Fruit fly (Drosophila melanogaster) whole organism, adult: ENCODE results near the gene CG34382.

Experiments used
- CG11617 ChIP-seq: fragments of 200-800 bp; sonication (Bioruptor generic); optimal IDR thresholded peaks from 2 replicates; lab custom pipeline; 2017; ENCODE audit warnings: mild to moderate bottlenecking, missing biosample characterization, missing genetic modification reagents, missing genetic modification characterization
- CG12768 ChIP-seq: fragments of 200-800 bp; sonication (Bioruptor generic); optimal IDR thresholded peaks from 2 replicates; lab custom pipeline; 2017; ENCODE audit warnings: missing biosample characterization, missing genetic modification characterization, mild to moderate bottlenecking, moderate library complexity, missing genetic modification reagents
- CG14711 ChIP-seq: fragments of 200-800 bp; sonication (Bioruptor generic); optimal IDR thresholded peaks from 2 replicates; lab custom pipeline; 2018; ENCODE audit warnings: missing biosample characterization, mild to moderate bottlenecking, missing genetic modification characterization, moderate library complexity
- CG1620 ChIP-seq: fragments of 200-800 bp; sonication (Bioruptor generic); optimal IDR thresholded peaks from 2 replicates; lab custom pipeline; 2016; ENCODE audit warnings: missing biosample characterization, missing genetic modification characterization
- CG33017 ChIP-seq: fragments of 200-800 bp; sonication (Bioruptor generic); optimal IDR thresholded peaks from 2 replicates; lab custom pipeline; 2018; ENCODE audit warnings: missing biosample characterization, mild to moderate bottlenecking, missing genetic modification characterization, moderate library complexity
- CG5204 ChIP-seq: fragments of 200-800 bp; sonication (Bioruptor generic); optimal IDR thresholded peaks from 2 replicates; lab custom pipeline; 2016; ENCODE audit warnings: missing biosample characterization, missing genetic modification characterization
- CG7045 ChIP-seq: fragments of 200-800 bp; sonication (Bioruptor generic); optimal IDR thresholded peaks from 2 replicates; lab custom pipeline; 2017; ENCODE audit warnings: missing biosample characterization, mild to moderate bottlenecking, missing genetic modification characterization
- CG7101 ChIP-seq: fragments of 200-800 bp; sonication (Bioruptor generic); optimal IDR thresholded peaks from 2 replicates; lab custom pipeline; 2018; ENCODE audit warnings: missing biosample characterization, mild to moderate bottlenecking, missing genetic modification characterization, moderate library complexity
- Clk ChIP-seq: fragments of 200-800 bp; sonication (Bioruptor generic); optimal IDR thresholded peaks from 2 replicates; lab custom pipeline; 2017; ENCODE audit warnings: missing biosample characterization, missing genetic modification characterization
- Crg-1 ChIP-seq: fragments of 200-800 bp; sonication (Bioruptor generic); optimal IDR thresholded peaks from 2 replicates; lab custom pipeline; 2016; ENCODE audit warnings: missing biosample characterization, missing genetic modification characterization
- Hr96 ChIP-seq: fragments of 200-800 bp; sonication (Bioruptor generic); optimal IDR thresholded peaks from 2 replicates; lab custom pipeline; 2016; ENCODE audit warnings: missing biosample characterization, missing genetic modification characterization
- Mnt ChIP-seq: fragments of 200-800 bp; sonication (Bioruptor generic); optimal IDR thresholded peaks from 2 replicates; lab custom pipeline; 2016; ENCODE audit warnings: missing biosample characterization, mild to moderate bottlenecking, missing genetic modification characterization
- bab1 ChIP-seq: fragments of 200-800 bp; sonication (Bioruptor generic); optimal IDR thresholded peaks from 3 replicates; lab custom pipeline; 2019; ENCODE audit warnings: missing biosample characterization, mild to moderate bottlenecking, missing genetic modification characterization, moderate library complexity
- cic ChIP-seq: fragments of 200-800 bp; sonication (Bioruptor generic); optimal IDR thresholded peaks from 2 replicates; lab custom pipeline; 2017; ENCODE audit warnings: missing biosample characterization, mild to moderate bottlenecking, missing genetic modification characterization, moderate library complexity
- cnc ChIP-seq, 2 experiments: fragments of >200 bp; optimal IDR thresholded peaks; 2 replicates each; lab custom pipeline; 2017
- kay ChIP-seq: fragments of 200-800 bp; sonication (Bioruptor generic); peaks from one replicate; lab custom pipeline; 2016; ENCODE audit warnings: missing biosample characterization, missing genetic modification characterization, borderline replicate concordance
- ovo ChIP-seq: fragments of 200-800 bp; sonication (Bioruptor generic); optimal IDR thresholded peaks from 2 replicates; lab custom pipeline; 2016; ENCODE audit warnings: missing biosample characterization, missing genetic modification characterization
- pad ChIP-seq: fragments of 200-800 bp; sonication (Bioruptor generic); optimal IDR thresholded peaks from 3 replicates; lab custom pipeline; 2017; ENCODE audit warnings: missing biosample characterization, missing genetic modification characterization, mild to moderate bottlenecking, moderate library complexity, missing genetic modification reagents
- tj ChIP-seq: fragments of 200-800 bp; sonication (Bioruptor generic); optimal IDR thresholded peaks from 3 replicates; lab custom pipeline; 2017; ENCODE audit warnings: missing biosample characterization, mild to moderate bottlenecking, missing genetic modification characterization, moderate library complexity
- toe ChIP-seq: fragments of 200-800 bp; sonication (Bioruptor generic); optimal IDR thresholded peaks from 2 replicates; lab custom pipeline; 2016; ENCODE audit warnings: missing biosample characterization, missing genetic modification characterization

Gene CG34382

dm6 chr3L:9899046-9899659, 20.4 kb downstream of the CG34382 start, which contains the start of gene nudE:
nudE (plus strand) TSS chr3L:9899241.
- TF ChIP-seq CG33017 (tag; lab: Kevin White, UChicago), result peak; percentile 61
- TF ChIP-seq cic (GFP tag; lab: Kevin White, UChicago), result peak; percentile 32
- TF ChIP-seq cnc (optimal IDR thresholded peaks at IDR 0.05; lab: Kevin White, UChicago), result no peak
- TF ChIP-seq CG1620 (GFP tag; lab: Kevin White, UChicago), result peak; percentile 65
- peak; percentile 67 for TF ChIP-seq Hr96 (GFP tag; lab: Kevin White, UChicago)
- TF ChIP-seq tj (GFP tag; lab: Kevin White, UChicago), result no peak
- peak; percentile 29 for TF ChIP-seq CG12768 (GFP tag; lab: Kevin White, UChicago)
- TF ChIP-seq ovo (GFP tag; lab: Kevin White, UChicago), result peak; percentile 3
- TF ChIP-seq CG7101, result peak; percentile 53
- no peak for TF ChIP-seq CG7045 (GFP tag; lab: Kevin White, UChicago)
- peak; percentile 10 for TF ChIP-seq Clk (GFP tag; lab: Kevin White, UChicago)
- TF ChIP-seq bab1 (GFP tag; lab: Kevin White, UChicago), result no peak
- TF ChIP-seq pad, result peak; percentile 43
- peak; percentile 50 for TF ChIP-seq Crg-1 (GFP tag; lab: Kevin White, UChicago)
- peak; percentile 32 for TF ChIP-seq CG14711 (tag; lab: Kevin White, UChicago)
- no peak for TF ChIP-seq CG11617 (GFP tag; lab: Kevin White, UChicago)
- TF ChIP-seq toe, result peak; percentile 64
- TF ChIP-seq Mnt (GFP tag; lab: Kevin White, UChicago), result peak; percentile 0
- peak; percentile 60 for TF ChIP-seq CG5204
- no peak for TF ChIP-seq kay (GFP tag; lab: Kevin White, UChicago)

- no peak for TF ChIP-seq Mnt (GFP tag; lab: Kevin White, UChicago)
Observed at dm6 chr3L:9904988-9905387, 26.2 kb downstream of the CG34382 start.

- TF ChIP-seq CG11617 (GFP tag; lab: Kevin White, UChicago) (no peak), pad (peak; percentile 84), cnc (optimal IDR thresholded peaks at IDR 0.05; lab: Kevin White, UChicago) (no peak), CG14711 (tag; lab: Kevin White, UChicago) (no peak), CG7045 (GFP tag; lab: Kevin White, UChicago) (no peak), Mnt (GFP tag; lab: Kevin White, UChicago) (no peak), CG5204 (no peak)
Observed at dm6 chr3L:9907719-9908170, 29.0 kb downstream of the CG34382 start, which contains the start of gene bma. bma (plus strand) TSS chr3L:9908120.

- TF ChIP-seq pad, result peak; percentile 95
- TF ChIP-seq Mnt (GFP tag; lab: Kevin White, UChicago), result no peak
Observed at dm6 chr3L:9927169-9927568, 48.4 kb downstream of the CG34382 start.
